Worm (Caenorhabditis elegans): ENCODE data around the gene sdz-8.

DNA sequence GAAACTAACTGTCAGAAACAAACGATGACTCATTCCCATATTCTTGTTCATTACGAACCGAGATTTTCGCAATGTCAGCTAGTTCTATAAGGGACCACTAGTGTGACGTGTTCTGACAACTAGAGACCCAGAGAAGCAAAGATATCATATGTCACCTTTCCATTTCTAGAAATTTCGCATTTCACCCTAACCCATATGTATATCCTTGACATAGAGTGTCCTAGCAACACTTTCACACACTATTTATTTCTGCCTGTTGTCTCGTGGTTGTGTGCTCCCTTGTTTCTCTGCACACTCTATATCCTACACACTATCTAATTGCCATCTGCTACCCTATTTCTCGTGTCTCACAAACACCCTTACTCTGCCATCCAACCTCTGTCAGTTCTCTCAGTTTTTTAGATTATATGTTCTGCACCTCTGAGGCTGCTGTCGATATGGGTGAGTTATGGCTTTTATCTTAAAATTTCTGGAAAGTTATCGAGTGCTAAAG, 33.0 kb upstream of the sdz-8 start, which contains the start of the genes F38B7.17 and F38B7.3:
- TF ChIP-seq nhr-28 (tag; optimal IDR thresholded peaks at IDR 0.05) (no peak), swsn-7 (tag; optimal IDR thresholded peaks at IDR 0.05) (peak; percentile 77), unc-62 (GFP tag; optimal IDR thresholded peaks at IDR 0.05) (no peak), lir-3 (tag; optimal IDR thresholded peaks at IDR 0.05; ENCODE audit: poor library complexity) (peak; percentile 43), sptf-1 (tag; optimal IDR thresholded peaks at IDR 0.05) (no peak), tlp-1 (tag; optimal IDR thresholded peaks at IDR 0.05) (no peak), ceh-82 (tag; optimal IDR thresholded peaks at IDR 0.05) (peak in 1 of 3 experiments; percentile 9), nhr-85 (tag) (peak; percentile 73), pag-3 (tag; optimal IDR thresholded peaks at IDR 0.05; ENCODE audit: borderline replicate concordance, insufficient read depth) (no peak), nhr-76 (tag; optimal IDR thresholded peaks at IDR 0.05) (no peak), skn-1 (tag; optimal IDR thresholded peaks at IDR 0.05) (peak; percentile 50), efl-3 (GFP tag; optimal IDR thresholded peaks at IDR 0.05) (no peak)

Measured in whole organism, L1 larva.